Worm (Caenorhabditis elegans) whole organism, late embryonic: Measurements from ENCODE around the gene nmt-1.

Source experiments
- K09A11.1 ChIP-seq: sonication (generic microtip); optimal IDR thresholded peaks from 2 replicates; lab custom pipeline; 2017; ENCODE audit warnings: antibody characterized with exemption, mild to moderate bottlenecking, missing genetic modification characterization, missing compliant biosample characterization; ENCODE audit not compliant: insufficient read depth
- ceh-19 ChIP-seq: fragments of 200-800 bp; sonication (Bioruptor generic); optimal IDR thresholded peaks from 2 replicates; lab custom pipeline; 2018; ENCODE audit warnings: mild to moderate bottlenecking, missing genetic modification characterization, missing compliant biosample characterization
- che-1 ChIP-seq: sonication (generic microtip); optimal IDR thresholded peaks from 2 replicates; lab custom pipeline; 2016; ENCODE audit warnings: mild to moderate bottlenecking, missing genetic modification characterization, missing compliant biosample characterization
- dve-1 ChIP-seq: sonication (generic microtip); optimal IDR thresholded peaks from 2 replicates; lab custom pipeline; 2017; ENCODE audit warnings: antibody characterized with exemption, mild to moderate bottlenecking, missing genetic modification characterization, missing compliant biosample characterization
- elt-2 ChIP-seq: sonication (generic microtip); optimal IDR thresholded peaks from 2 replicates; lab custom pipeline; 2016; ENCODE audit warnings: missing genetic modification reagents, missing genetic modification characterization, missing compliant biosample characterization
- nhr-11 ChIP-seq: fragments of 150-350 bp; optimal IDR thresholded peaks from 2 replicates; lab custom pipeline; 2014; ENCODE audit warnings: missing biosample characterization, missing genetic modification characterization
- pax-1 ChIP-seq: fragments of 150-350 bp; optimal IDR thresholded peaks from 2 replicates; lab custom pipeline; 2014; ENCODE audit warnings: missing biosample characterization, missing genetic modification characterization
- pha-4 ChIP-seq: fragments of 150-350 bp; optimal IDR thresholded peaks from 2 replicates; lab custom pipeline; 2018; ENCODE audit warnings: missing biosample characterization, missing genetic modification reagents, missing genetic modification characterization
- rnt-1 ChIP-seq: sonication (generic microtip); optimal IDR thresholded peaks from 2 replicates; lab custom pipeline; 2016; ENCODE audit warnings: missing genetic modification characterization, missing compliant biosample characterization

DNA sequence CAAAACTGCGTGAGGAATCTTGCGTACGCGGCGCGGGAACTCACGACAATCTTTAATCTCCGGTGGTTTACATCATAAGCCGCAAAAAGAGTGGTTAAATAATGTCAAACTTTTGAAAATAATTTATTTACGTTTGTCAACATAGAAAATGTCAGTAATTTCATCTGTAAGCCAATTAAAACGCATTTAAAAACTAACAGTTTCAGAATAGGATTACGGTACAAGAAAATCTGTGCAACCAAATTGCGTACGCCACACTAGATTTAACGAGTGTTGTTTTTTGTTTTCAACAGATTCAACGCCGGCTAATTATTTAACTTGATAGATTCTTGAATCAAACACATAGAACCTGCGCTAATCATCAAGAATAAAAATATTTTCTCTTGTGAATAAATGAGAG is 24.7 kb upstream of the nmt-1 start:
- TF ChIP-seq pax-1 (tag; lab: Kevin White, UChicago): no peak
- TF ChIP-seq rnt-1 (tag; lab: Kevin White, UChicago): no peak
- TF ChIP-seq K09A11.1 (tag; lab: Kevin White, UChicago): no peak
- no peak for TF ChIP-seq nhr-11 (tag; lab: Kevin White, UChicago)
- TF ChIP-seq che-1: no peak
- no peak for TF ChIP-seq elt-2 (tag; lab: Kevin White, UChicago)
- no peak for TF ChIP-seq pha-4 (tag; lab: Kevin White, UChicago)
- TF ChIP-seq dve-1 (tag; lab: Kevin White, UChicago): no peak
- no peak for TF ChIP-seq ceh-19
